Fruit fly (Drosophila melanogaster) S2 (cell line): ENCODE measurements around the gene CG16734.

Experiments used
- CG8478 ChIP-seq: fragments of >200 bp; optimal IDR thresholded peaks from 2 replicates; lab custom pipeline; 2018
- CTCF ChIP-seq, 2 experiments: fragments of >200 bp; optimal IDR thresholded peaks; 2 replicates each; lab custom pipeline; 2018

DNA sequence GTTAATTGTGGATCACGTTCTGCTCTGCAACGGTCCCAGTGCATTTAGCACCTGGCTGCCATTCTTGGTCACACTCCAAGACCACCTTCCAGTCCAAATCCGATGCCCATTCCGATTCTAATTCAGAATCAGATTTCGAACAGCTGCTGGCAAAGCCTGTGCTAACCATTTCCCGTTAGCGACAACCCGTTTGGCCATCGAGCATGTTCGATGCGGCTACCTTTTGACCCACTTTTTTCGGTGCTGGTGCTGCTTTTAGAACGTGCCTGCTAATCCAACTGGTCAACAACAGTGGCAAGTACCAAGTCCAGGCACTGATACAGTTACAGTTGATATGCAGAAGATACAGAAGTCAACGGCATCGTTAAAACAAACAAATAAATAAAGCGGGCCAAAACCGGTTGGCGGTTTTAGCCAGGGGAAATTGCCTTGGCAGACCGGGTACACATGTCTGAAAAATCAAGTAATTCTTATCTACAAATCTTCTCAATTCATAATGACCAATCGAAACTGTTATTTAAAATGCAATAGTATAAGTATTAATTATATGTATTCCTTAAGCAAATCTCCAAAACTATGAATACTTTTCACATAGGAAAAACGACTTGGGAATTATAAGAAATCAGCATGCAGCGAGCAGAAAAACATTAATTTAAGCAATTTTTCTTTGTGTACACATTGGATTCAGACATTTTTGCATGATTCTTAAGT lies 5.7 kb upstream of the CG16734 start:
- no peak for TF ChIP-seq CG8478 (lab: Kevin White, UChicago)
- TF ChIP-seq CTCF (optimal IDR thresholded peaks at IDR 0.05; lab: Kevin White, UChicago): no peak
